Worm (Caenorhabditis elegans): Measurements from ENCODE around the gene egl-45.

Gene egl-45

DNA sequence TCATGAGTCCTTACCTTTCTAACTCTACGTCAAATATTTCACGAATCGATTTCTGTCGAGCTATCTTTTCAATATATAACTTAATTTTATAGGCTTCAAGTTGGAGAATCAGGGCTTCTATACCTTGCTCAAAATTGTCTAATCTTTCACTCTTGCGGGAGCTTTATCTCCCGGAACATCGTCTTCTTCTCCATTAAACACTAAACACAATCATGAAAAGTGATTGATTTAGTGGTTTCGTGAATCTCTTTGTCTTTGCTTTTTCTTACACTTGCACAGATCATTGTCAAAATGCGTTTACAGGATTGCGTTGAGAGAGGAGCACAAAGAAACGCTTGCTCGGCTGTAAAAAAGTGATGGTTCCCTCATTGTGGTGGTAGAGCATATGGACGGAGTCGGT is 40.0 kb downstream of the egl-45 start:
- TF ChIP-seq med-1 (GFP tag; optimal IDR thresholded peaks at IDR 0.05; ENCODE audit: insufficient read depth): no peak
- TF ChIP-seq ztf-29 (GFP tag; IDR thresholded peaks at IDR 0.05): no peak
- TF ChIP-seq flt-1 (GFP tag; IDR thresholded peaks at IDR 0.05): no peak
- no peak for TF ChIP-seq T22C8.4 (GFP tag; IDR thresholded peaks at IDR 0.05)

DNA sequence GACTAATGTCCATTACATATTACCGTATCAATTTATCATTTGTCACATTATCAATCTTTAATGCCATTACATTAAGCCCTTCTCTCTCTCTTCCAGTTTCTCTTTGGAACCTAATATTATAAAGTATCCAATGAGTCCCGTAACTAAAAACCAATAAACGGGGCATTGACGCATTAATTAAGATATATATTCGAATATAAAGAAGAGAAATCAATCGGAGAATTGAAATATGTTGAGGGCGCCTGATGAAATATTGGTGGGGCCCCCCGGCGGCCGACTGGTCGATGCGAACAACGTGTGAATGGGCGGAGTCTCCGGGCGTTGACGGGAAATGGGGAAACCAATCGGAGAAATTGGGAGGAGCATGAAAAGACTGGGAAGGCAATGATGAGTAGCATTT is 44.2 kb downstream of the egl-45 start:
- TF ChIP-seq med-1 (GFP tag; optimal IDR thresholded peaks at IDR 0.05; ENCODE audit: insufficient read depth): no peak
- TF ChIP-seq ref-1 (GFP tag; conservative IDR thresholded peaks at IDR 0.05): no peak
- no peak for TF ChIP-seq tab-1 (GFP tag; IDR thresholded peaks at IDR 0.05)
- TF ChIP-seq klf-2 (GFP tag; conservative IDR thresholded peaks at IDR 0.05): no peak
- no peak for TF ChIP-seq T22C8.4 (GFP tag; IDR thresholded peaks at IDR 0.05)
- TF ChIP-seq ztf-23 (GFP tag; IDR thresholded peaks at IDR 0.05): no peak
- no peak for TF ChIP-seq ztf-29 (GFP tag; IDR thresholded peaks at IDR 0.05)
- no peak for TF ChIP-seq flt-1 (GFP tag; IDR thresholded peaks at IDR 0.05)
- no peak for TF ChIP-seq cog-1 (tag; optimal IDR thresholded peaks at IDR 0.05)

DNA sequence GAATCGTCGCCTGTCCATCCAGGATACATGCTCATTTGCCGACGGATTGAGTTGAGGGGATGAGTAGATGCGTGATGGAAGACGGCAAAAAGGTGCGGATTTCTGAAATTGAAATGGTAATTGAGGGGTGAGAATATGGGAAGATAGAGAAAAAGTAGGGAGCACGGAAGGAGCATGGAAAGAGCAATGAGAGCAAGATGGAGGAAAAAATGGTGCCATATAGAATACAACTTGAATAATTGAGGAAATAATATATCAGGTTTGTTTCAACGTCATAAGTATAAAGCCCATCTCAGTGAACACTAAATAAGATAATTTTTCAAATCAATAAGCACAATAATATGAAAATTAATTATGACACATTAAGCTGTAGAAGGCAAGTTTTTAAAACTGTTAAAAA is 45.1 kb downstream of the egl-45 start, which contains the start of gene mab-5:
TSS of gene mab-5 (minus strand) at position 101 of the 400 bp plus-strand sequence.
- TF ChIP-seq flt-1 (GFP tag; IDR thresholded peaks at IDR 0.05): no peak
- no peak for TF ChIP-seq T22C8.4 (GFP tag; IDR thresholded peaks at IDR 0.05)
- no peak for TF ChIP-seq med-1 (GFP tag; optimal IDR thresholded peaks at IDR 0.05; ENCODE audit: insufficient read depth)
- no peak for TF ChIP-seq ztf-23 (GFP tag; IDR thresholded peaks at IDR 0.05)
- TF ChIP-seq cog-1 (tag; optimal IDR thresholded peaks at IDR 0.05): no peak

DNA sequence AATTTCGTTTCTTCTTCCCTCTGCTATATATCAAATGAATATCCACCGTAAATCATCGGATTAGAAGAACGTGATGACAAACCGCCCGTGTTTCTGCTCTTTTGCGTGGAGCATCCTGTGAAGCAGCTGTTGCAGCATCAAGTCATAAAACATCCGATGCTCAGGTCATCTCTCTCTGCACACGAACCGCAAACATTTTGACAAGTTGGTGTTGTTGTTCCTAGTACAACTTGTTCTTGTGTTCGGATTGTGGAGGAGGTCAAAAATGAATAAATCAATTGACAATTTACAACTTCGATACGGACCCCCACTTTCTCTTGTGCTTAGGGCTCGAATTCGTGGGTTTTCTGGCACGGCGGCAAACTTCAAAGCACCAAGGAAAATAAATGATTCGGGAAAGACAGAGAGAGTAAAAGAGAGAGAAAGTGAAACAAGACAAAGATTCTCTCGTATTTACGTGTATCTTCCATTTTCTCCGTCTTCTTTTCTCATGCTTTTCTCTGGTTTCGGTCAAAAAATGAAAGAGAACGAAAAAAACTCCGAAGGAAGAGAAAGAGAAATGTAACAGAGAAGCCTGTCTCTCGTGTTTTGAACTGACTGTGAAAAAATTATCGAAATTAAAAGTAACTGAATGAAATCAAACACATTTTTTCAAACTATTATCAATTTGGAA is 47.7 kb downstream of the egl-45 start:
- TF ChIP-seq T22C8.4 (GFP tag; IDR thresholded peaks at IDR 0.05): no peak
- TF ChIP-seq tab-1 (GFP tag; IDR thresholded peaks at IDR 0.05): no peak
- TF ChIP-seq ref-1 (GFP tag; conservative IDR thresholded peaks at IDR 0.05): no peak
- no peak for TF ChIP-seq flt-1 (GFP tag; IDR thresholded peaks at IDR 0.05)
- TF ChIP-seq med-1 (GFP tag; optimal IDR thresholded peaks at IDR 0.05; ENCODE audit: insufficient read depth): no peak
- TF ChIP-seq ztf-29 (GFP tag; IDR thresholded peaks at IDR 0.05): no peak
- no peak for TF ChIP-seq cog-1 (tag; optimal IDR thresholded peaks at IDR 0.05)
- no peak for TF ChIP-seq ztf-23 (GFP tag; IDR thresholded peaks at IDR 0.05)
- TF ChIP-seq klf-2 (GFP tag; conservative IDR thresholded peaks at IDR 0.05): no peak

DNA sequence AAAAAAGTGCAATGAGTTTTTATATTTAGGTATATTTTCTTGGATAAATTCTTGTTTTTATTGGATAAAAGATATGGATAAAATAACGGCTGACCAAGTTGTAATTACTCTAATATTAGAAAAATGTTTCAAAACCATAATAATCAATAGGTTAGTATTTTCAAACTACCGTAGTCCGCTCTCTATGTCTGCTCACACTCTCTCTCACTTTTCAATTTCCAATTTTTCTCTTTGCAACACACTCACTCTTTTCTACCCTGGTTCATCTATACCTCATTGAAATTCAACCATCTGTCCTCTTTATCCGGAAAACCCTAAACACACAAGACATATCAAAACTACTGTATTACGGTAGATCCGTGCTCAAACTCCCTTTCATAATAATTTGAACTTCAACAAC is 49.1 kb downstream of the egl-45 start:
- TF ChIP-seq flt-1 (GFP tag; IDR thresholded peaks at IDR 0.05): no peak
- TF ChIP-seq ztf-23 (GFP tag; IDR thresholded peaks at IDR 0.05): no peak
- no peak for TF ChIP-seq ref-1 (GFP tag; conservative IDR thresholded peaks at IDR 0.05)
- TF ChIP-seq med-1 (GFP tag; optimal IDR thresholded peaks at IDR 0.05; ENCODE audit: insufficient read depth): no peak
- no peak for TF ChIP-seq cog-1 (tag; optimal IDR thresholded peaks at IDR 0.05)

DNA sequence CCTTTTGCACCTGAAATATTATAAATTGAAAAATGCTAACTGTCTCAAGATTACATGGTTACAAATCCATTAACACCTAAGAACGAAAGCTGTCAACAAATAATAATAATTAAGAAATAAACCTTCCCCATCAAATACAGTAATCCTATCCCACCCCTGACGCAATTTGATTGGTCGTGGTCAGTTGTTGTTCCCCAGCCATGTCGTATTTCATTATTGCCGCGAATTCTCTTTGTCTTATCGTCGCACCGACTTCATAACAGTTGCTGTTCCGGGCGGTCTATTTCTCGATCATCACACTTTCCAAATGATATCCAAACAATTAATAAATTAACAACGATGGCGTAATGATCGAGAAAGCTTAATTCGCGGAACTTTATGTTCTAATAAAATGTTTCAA is 49.9 kb downstream of the egl-45 start:
- no peak for TF ChIP-seq ref-1 (GFP tag; conservative IDR thresholded peaks at IDR 0.05)
- no peak for TF ChIP-seq flt-1 (GFP tag; IDR thresholded peaks at IDR 0.05)
- TF ChIP-seq cog-1 (tag; optimal IDR thresholded peaks at IDR 0.05): no peak
- no peak for TF ChIP-seq tab-1 (GFP tag; IDR thresholded peaks at IDR 0.05)
- no peak for TF ChIP-seq ztf-23 (GFP tag; IDR thresholded peaks at IDR 0.05)
- no peak for TF ChIP-seq ztf-29 (GFP tag; IDR thresholded peaks at IDR 0.05)
- TF ChIP-seq T22C8.4 (GFP tag; IDR thresholded peaks at IDR 0.05): no peak
- no peak for TF ChIP-seq klf-2 (GFP tag; conservative IDR thresholded peaks at IDR 0.05)
- TF ChIP-seq med-1 (GFP tag; optimal IDR thresholded peaks at IDR 0.05; ENCODE audit: insufficient read depth): no peak

DNA sequence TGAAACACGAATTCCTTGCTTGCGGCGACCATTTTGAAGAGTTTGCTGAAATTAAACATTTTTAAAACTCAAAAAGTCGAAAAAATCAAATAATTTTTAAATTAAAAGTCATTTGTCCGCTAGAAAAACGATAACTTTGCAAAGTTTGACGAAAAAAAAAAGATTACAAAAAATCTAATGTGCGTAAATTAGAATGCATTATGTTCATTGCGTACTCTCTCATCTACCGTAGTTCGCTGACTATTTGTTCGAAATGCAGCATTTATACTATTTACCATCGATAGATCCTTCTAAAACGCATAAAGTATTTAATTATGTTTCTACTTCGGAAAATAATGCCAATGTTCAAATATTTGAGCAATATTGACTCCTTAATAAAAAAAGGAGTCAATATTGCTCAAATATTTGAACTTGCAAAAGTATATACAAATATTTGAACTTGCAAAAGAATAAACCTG is 52.4 kb downstream of the egl-45 start, which contains the start of gene bath-15:
TSS of gene bath-15 (minus strand) at position 51 of the 458 bp plus-strand sequence.
- TF ChIP-seq cog-1 (tag; optimal IDR thresholded peaks at IDR 0.05): no peak
- TF ChIP-seq med-1 (GFP tag; optimal IDR thresholded peaks at IDR 0.05; ENCODE audit: insufficient read depth): no peak
- TF ChIP-seq ref-1 (GFP tag; conservative IDR thresholded peaks at IDR 0.05): no peak
- TF ChIP-seq flt-1 (GFP tag; IDR thresholded peaks at IDR 0.05): no peak
- TF ChIP-seq ztf-29 (GFP tag; IDR thresholded peaks at IDR 0.05): no peak
- TF ChIP-seq klf-2 (GFP tag; conservative IDR thresholded peaks at IDR 0.05): no peak
- no peak for TF ChIP-seq ztf-23 (GFP tag; IDR thresholded peaks at IDR 0.05)
- TF ChIP-seq T22C8.4 (GFP tag; IDR thresholded peaks at IDR 0.05): no peak
- TF ChIP-seq tab-1 (GFP tag; IDR thresholded peaks at IDR 0.05): no peak

Measured in whole organism, midembryonic.